Fruit fly (Drosophila melanogaster): ENCODE measurements around the gene CG9915.
A peak's percentile ranks its signal among the peaks of the same experiment; 100 is the strongest.

CG9915 gene

dm6 chrX:16333434-16334141 is 20.6 kb upstream of the CG9915 start, which contains the start of the genes CG9921 and Dsp1 (continued):
- TF ChIP-seq CG9797 (GFP tag; optimal IDR thresholded peaks at IDR 0.05) (no peak), ro (GFP tag; IDR thresholded peaks at IDR 0.05) (no peak), odd (GFP tag; optimal IDR thresholded peaks at IDR 0.05) (no peak), nom (GFP tag; optimal IDR thresholded peaks at IDR 0.05) (peak; percentile 13), NfI (GFP tag; optimal IDR thresholded peaks at IDR 0.05) (no peak), CG17802 (tag; optimal IDR thresholded peaks at IDR 0.05) (no peak), ci (GFP tag; IDR thresholded peaks at IDR 0.05) (peak; percentile 62; the same call in 2 of the 3 replicates), croc (GFP tag; conservative IDR thresholded peaks at IDR 0.05) (no peak), CG9727 (GFP tag; optimal IDR thresholded peaks at IDR 0.05) (no peak), CG16779 (GFP tag; IDR thresholded peaks at IDR 0.05) (no peak), org-1 (GFP tag; optimal IDR thresholded peaks at IDR 0.05) (no peak), CG15073 (GFP tag; optimal IDR thresholded peaks at IDR 0.05) (no peak), eve (GFP tag; optimal IDR thresholded peaks at IDR 0.05) (peak in 1 of 2 experiments; percentile 56), CG6854 (GFP tag; optimal IDR thresholded peaks at IDR 0.05) (no peak), CG6683 (GFP tag; optimal IDR thresholded peaks at IDR 0.05) (no peak), nerfin-1 (tag; optimal IDR thresholded peaks at IDR 0.05) (no peak), Trl (optimal IDR thresholded peaks at IDR 0.05) (peak; percentile 97), Trl (GFP tag; optimal IDR thresholded peaks at IDR 0.05) (no peak), Ptx1 (GFP tag; IDR thresholded peaks at IDR 0.05) (no peak), CG4617 (GFP tag; optimal IDR thresholded peaks at IDR 0.05; ENCODE audit: borderline replicate concordance) (no peak), CG17328 (GFP tag; IDR thresholded peaks at IDR 0.05) (no peak), dmrt99B (tag; optimal IDR thresholded peaks at IDR 0.05) (no peak), CG11093 (GFP tag; IDR thresholded peaks at IDR 0.05) (no peak), Bgb (GFP tag; IDR thresholded peaks at IDR 0.05; ENCODE audit: partially characterized antibody) (peak; percentile 42; the same call in 1 of the 2 replicates), CG33557 (GFP tag; optimal IDR thresholded peaks at IDR 0.05) (no peak), CG6175 (GFP tag; IDR thresholded peaks at IDR 0.05) (no peak), nmo (GFP tag; optimal IDR thresholded peaks at IDR 0.05) (no peak), p53 (GFP tag; optimal IDR thresholded peaks at IDR 0.05) (no peak), lilli (GFP tag; optimal IDR thresholded peaks at IDR 0.05) (peak; percentile 14), CG2712 (tag; optimal IDR thresholded peaks at IDR 0.05) (no peak), h (optimal IDR thresholded peaks at IDR 0.05) (no peak), nerfin-2 (GFP tag; IDR thresholded peaks at IDR 0.05; ENCODE audit: partially characterized antibody) (no peak), Fer3 (tag; optimal IDR thresholded peaks at IDR 0.05) (no peak), CG2116 (GFP tag; optimal IDR thresholded peaks at IDR 0.05) (no peak), CG14860 (GFP tag; IDR thresholded peaks at IDR 0.05; ENCODE audit: partially characterized antibody) (no peak), CG15269 (tag; optimal IDR thresholded peaks at IDR 0.05) (peak; percentile 49), vfl (GFP tag; optimal IDR thresholded peaks at IDR 0.05) (no peak), Gug (GFP tag; IDR thresholded peaks at IDR 0.05) (no peak), Fer2 (tag; optimal IDR thresholded peaks at IDR 0.05) (no peak), Deaf1 (tag; optimal IDR thresholded peaks at IDR 0.05) (peak; percentile 66), CG14710 (tag; optimal IDR thresholded peaks at IDR 0.05) (no peak), CG10209 (GFP tag; optimal IDR thresholded peaks at IDR 0.05) (no peak), jigr1 (GFP tag; IDR thresholded peaks at IDR 0.05) (no peak), pnt (GFP tag; optimal IDR thresholded peaks at IDR 0.05) (no peak), seq (GFP tag; IDR thresholded peaks at IDR 0.05) (no peak), CG7963 (GFP tag; IDR thresholded peaks at IDR 0.05; ENCODE audit: partially characterized antibody) (no peak), dimm (GFP tag; IDR thresholded peaks at IDR 0.05) (no peak), cwo (GFP tag; optimal IDR thresholded peaks at IDR 0.05) (no peak), ERR (GFP tag; optimal IDR thresholded peaks at IDR 0.05) (no peak), tll (GFP tag; optimal IDR thresholded peaks at IDR 0.05) (no peak)

Measured in whole organism, embryonic.